Fruit fly (Drosophila melanogaster) whole organism: ENCODE measurements around the gene CG32801.

Source experiments
- CG8478 ChIP-seq: fragments of >200 bp; optimal IDR thresholded peaks from 2 replicates; lab custom pipeline; 2018; ENCODE audit warnings: inconsistent platforms
- Dll ChIP-seq: fragments of >200 bp; optimal IDR thresholded peaks from 2 replicates; lab custom pipeline; 2017
- EcR ChIP-seq, 2 experiments: fragments of >200 bp; optimal IDR thresholded peaks; 2 replicates each; lab custom pipeline; 2017; ENCODE audit warnings: missing biosample characterization in 2 of 2, missing genetic modification characterization in 2 of 2, missing genetic modification reagents in 2 of 2
- pan ChIP-seq: fragments of >200 bp; optimal IDR thresholded peaks from 2 replicates; lab custom pipeline; 2017
- psq ChIP-seq: fragments of >200 bp; optimal IDR thresholded peaks from 2 replicates; lab custom pipeline; 2017
- usp ChIP-seq: fragments of >200 bp; optimal IDR thresholded peaks from 2 replicates; lab custom pipeline; 2017; ENCODE audit warnings: missing biosample characterization, missing genetic modification characterization, mixed read lengths

DNA sequence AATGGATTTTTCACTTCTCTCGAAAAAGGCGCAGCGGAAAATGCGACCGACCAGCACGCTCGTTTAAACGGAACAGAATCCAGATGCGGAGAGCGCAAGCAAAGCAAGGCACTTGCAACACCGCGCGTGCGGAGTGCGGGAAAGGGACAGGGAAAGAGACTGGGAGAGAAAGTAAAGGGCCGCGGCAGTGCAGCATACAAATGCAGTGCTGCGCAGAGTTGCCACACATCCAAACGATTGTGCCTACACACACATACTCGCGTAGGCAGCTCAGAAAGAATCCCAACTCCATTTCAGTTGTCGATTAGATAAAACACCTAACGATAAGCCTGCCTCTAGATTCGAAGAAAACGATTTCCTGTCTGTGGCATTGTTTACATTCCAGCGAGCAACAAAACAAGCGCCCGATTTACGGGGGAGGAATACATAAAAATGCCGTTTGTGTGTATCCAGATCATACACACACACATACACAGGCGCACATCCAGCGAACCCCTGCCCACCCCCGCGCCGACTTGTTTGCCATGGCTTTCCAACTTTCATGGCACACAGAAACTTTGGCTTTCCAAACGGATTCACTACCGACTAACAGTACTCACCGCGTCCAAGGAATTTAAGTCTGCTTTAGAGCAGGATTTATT is 3.4 kb downstream of the CG32801 start:
- TF ChIP-seq usp (no peak), EcR (GFP tag; optimal IDR thresholded peaks at IDR 0.05; lab: Kevin White, UChicago) (no peak), Dll (peak; percentile 34), psq (lab: Kevin White, UChicago) (no peak), CG8478 (lab: Kevin White, UChicago) (no peak), pan (lab: Kevin White, UChicago) (no peak)
